Worm (Caenorhabditis elegans) whole organism, late embryonic: ENCODE results near the gene C17H12.10.

Experiments used
- C08G9.2 ChIP-seq: sonication (generic microtip); optimal IDR thresholded peaks from 2 replicates; lab custom pipeline; 2016; ENCODE audit warnings: mild to moderate bottlenecking, missing genetic modification characterization, moderate library complexity, missing compliant biosample characterization
- K02D7.2 ChIP-seq: sonication (generic microtip); optimal IDR thresholded peaks from 2 replicates; lab custom pipeline; 2017; ENCODE audit warnings: mild to moderate bottlenecking, missing genetic modification characterization, missing compliant biosample characterization
- K09A11.1 ChIP-seq: sonication (generic microtip); optimal IDR thresholded peaks from 2 replicates; lab custom pipeline; 2017; ENCODE audit warnings: antibody characterized with exemption, mild to moderate bottlenecking, missing genetic modification characterization, missing compliant biosample characterization; ENCODE audit not compliant: insufficient read depth
- T23F11.4 ChIP-seq: fragments of 200-800 bp; sonication (Bioruptor generic); optimal IDR thresholded peaks from 2 replicates; lab custom pipeline; 2018; ENCODE audit warnings: mild to moderate bottlenecking, missing genetic modification characterization, missing compliant biosample characterization
- ahr-1 ChIP-seq: sonication (generic microtip); optimal IDR thresholded peaks from 2 replicates; lab custom pipeline; 2016; ENCODE audit warnings: missing genetic modification characterization, missing compliant biosample characterization
- ceh-14 ChIP-seq: sonication (generic microtip); optimal IDR thresholded peaks from 2 replicates; lab custom pipeline; 2016; ENCODE audit warnings: missing genotype, missing genetic modification characterization, missing compliant biosample characterization
- ceh-18 ChIP-seq: sonication (generic microtip); optimal IDR thresholded peaks from 2 replicates; lab custom pipeline; 2016; ENCODE audit warnings: missing genetic modification characterization, missing compliant biosample characterization
- ceh-19 ChIP-seq: fragments of 200-800 bp; sonication (Bioruptor generic); optimal IDR thresholded peaks from 2 replicates; lab custom pipeline; 2018; ENCODE audit warnings: mild to moderate bottlenecking, missing genetic modification characterization, missing compliant biosample characterization
- ceh-22 ChIP-seq: sonication (generic microtip); optimal IDR thresholded peaks from 2 replicates; lab custom pipeline; 2017; ENCODE audit warnings: missing biosample characterization, missing genetic modification characterization
- ceh-30 ChIP-seq: fragments of 150-350 bp; optimal IDR thresholded peaks from 2 replicates; lab custom pipeline; 2014; ENCODE audit warnings: missing biosample characterization, missing genetic modification characterization
- ceh-31 ChIP-seq: sonication (generic microtip); optimal IDR thresholded peaks from 2 replicates; lab custom pipeline; 2016; ENCODE audit warnings: missing genetic modification characterization, missing compliant biosample characterization
- ceh-48 ChIP-seq: sonication (generic microtip); optimal IDR thresholded peaks from 2 replicates; lab custom pipeline; 2016; ENCODE audit warnings: missing genetic modification characterization, inconsistent platforms, missing compliant biosample characterization
- ceh-9 ChIP-seq: sonication (generic microtip); optimal IDR thresholded peaks from 2 replicates; lab custom pipeline; 2016; ENCODE audit warnings: mild to moderate bottlenecking, missing genetic modification characterization, inconsistent platforms, missing compliant biosample characterization
- che-1 ChIP-seq: sonication (generic microtip); optimal IDR thresholded peaks from 2 replicates; lab custom pipeline; 2016; ENCODE audit warnings: mild to moderate bottlenecking, missing genetic modification characterization, missing compliant biosample characterization
- dmd-4 ChIP-seq: sonication (generic microtip); optimal IDR thresholded peaks from 2 replicates; lab custom pipeline; 2016; ENCODE audit warnings: borderline replicate concordance, missing genetic modification characterization, missing compliant biosample characterization
- elt-2 ChIP-seq: sonication (generic microtip); optimal IDR thresholded peaks from 2 replicates; lab custom pipeline; 2016; ENCODE audit warnings: missing genetic modification reagents, missing genetic modification characterization, missing compliant biosample characterization
- elt-4 ChIP-seq: sonication (generic microtip); optimal IDR thresholded peaks from 2 replicates; lab custom pipeline; 2016; ENCODE audit warnings: missing genetic modification characterization, missing compliant biosample characterization
- fkh-6 ChIP-seq: sonication (generic microtip); optimal IDR thresholded peaks from 2 replicates; lab custom pipeline; 2016; ENCODE audit warnings: missing genetic modification characterization, missing compliant biosample characterization
- gmeb-2 ChIP-seq: sonication (generic microtip); optimal IDR thresholded peaks from 2 replicates; lab custom pipeline; 2016; ENCODE audit warnings: missing genetic modification characterization, inconsistent platforms, missing compliant biosample characterization
- hlh-13 ChIP-seq: fragments of 200-800 bp; sonication (Bioruptor generic); optimal IDR thresholded peaks from 2 replicates; lab custom pipeline; 2018; ENCODE audit warnings: mild to moderate bottlenecking, missing genetic modification characterization, missing compliant biosample characterization
- hlh-30 ChIP-seq: sonication (generic microtip); optimal IDR thresholded peaks from 2 replicates; lab custom pipeline; 2017; ENCODE audit warnings: antibody characterized with exemption, missing genetic modification characterization, missing compliant biosample characterization; ENCODE audit not compliant: insufficient read depth
- hlh-8 ChIP-seq: sonication (generic microtip); optimal IDR thresholded peaks from 2 replicates; lab custom pipeline; 2016; ENCODE audit warnings: missing genotype, missing genetic modification characterization, missing compliant biosample characterization
- lim-6 ChIP-seq: sonication (generic microtip); optimal IDR thresholded peaks from 2 replicates; lab custom pipeline; 2016; ENCODE audit warnings: missing genetic modification characterization, missing compliant biosample characterization
- madf-2 ChIP-seq: sonication (generic microtip); optimal IDR thresholded peaks from 2 replicates; lab custom pipeline; 2017; ENCODE audit warnings: missing genetic modification characterization, missing compliant biosample characterization
- nfya-1 ChIP-seq: sonication (generic microtip); optimal IDR thresholded peaks from 2 replicates; lab custom pipeline; 2017; ENCODE audit warnings: missing genetic modification characterization, mild to moderate bottlenecking, missing compliant biosample characterization, antibody characterized with exemption, moderate library complexity
- nhr-11 ChIP-seq: fragments of 150-350 bp; optimal IDR thresholded peaks from 2 replicates; lab custom pipeline; 2014; ENCODE audit warnings: missing biosample characterization, missing genetic modification characterization
- npax-4 ChIP-seq: sonication (generic microtip); optimal IDR thresholded peaks from 2 replicates; lab custom pipeline; 2016; ENCODE audit warnings: missing genetic modification characterization, missing compliant biosample characterization
- pag-3 ChIP-seq: sonication (generic microtip); optimal IDR thresholded peaks from 2 replicates; lab custom pipeline; 2016; ENCODE audit warnings: missing compliant biosample characterization, missing genetic modification characterization, borderline replicate concordance
- pat-9 ChIP-seq: fragments of 200-800 bp; sonication (Bioruptor generic); optimal IDR thresholded peaks from 2 replicates; lab custom pipeline; 2018; ENCODE audit warnings: mild to moderate bottlenecking, missing genetic modification characterization, moderate library complexity, missing compliant biosample characterization
- pha-2 ChIP-seq: sonication (generic microtip); optimal IDR thresholded peaks from 2 replicates; lab custom pipeline; 2017; ENCODE audit warnings: mild to moderate bottlenecking, missing genetic modification characterization, missing compliant biosample characterization
- pha-4 ChIP-seq: fragments of 150-350 bp; optimal IDR thresholded peaks from 2 replicates; lab custom pipeline; 2018; ENCODE audit warnings: missing biosample characterization, missing genetic modification reagents, missing genetic modification characterization
- ref-2 ChIP-seq: sonication (generic microtip); optimal IDR thresholded peaks from 2 replicates; lab custom pipeline; 2016; ENCODE audit warnings: missing genetic modification characterization, missing compliant biosample characterization
- sdc-2 ChIP-seq: sonication (generic microtip); optimal IDR thresholded peaks from 2 replicates; lab custom pipeline; 2016; ENCODE audit warnings: missing genotype, missing genetic modification characterization, missing compliant biosample characterization
- tbx-2 ChIP-seq: sonication (generic microtip); optimal IDR thresholded peaks from 2 replicates; lab custom pipeline; 2016; ENCODE audit warnings: missing genetic modification characterization, missing compliant biosample characterization
- tbx-7 ChIP-seq: sonication (generic microtip); optimal IDR thresholded peaks from 2 replicates; lab custom pipeline; 2016; ENCODE audit warnings: missing genotype, missing genetic modification characterization, missing compliant biosample characterization
- ttx-3 ChIP-seq: sonication (generic microtip); optimal IDR thresholded peaks from 2 replicates; lab custom pipeline; 2016; ENCODE audit warnings: missing genetic modification reagents, missing genetic modification characterization, missing compliant biosample characterization
- unc-3 ChIP-seq, 2 experiments: fragments of 200-800 bp in 1 of 2; sonication (Bioruptor generic) in 1 of 2; sonication (generic microtip) in 1 of 2; conservative IDR thresholded peaks in 1 of 2; optimal IDR thresholded peaks in 1 of 2; 2 replicates each; pipeline versions ENCODE4 v1.3.6 to Lab custom; 2016 to 2022; ENCODE audit warnings: missing compliant biosample characterization in 2 of 2, missing genetic modification characterization in 2 of 2, missing genetic modification reagents in 1 of 2

The C17H12.10 gene

ce11 chrIV:6817554-6817953 is 11.0 kb downstream of the C17H12.10 start, which contains the start of gene C17H12.5:
Gene C17H12.5 (minus strand): TSS chrIV:6817654.
- TF ChIP-seq ceh-30 (tag; lab: Kevin White, UChicago) (no peak), pat-9 (no peak), ceh-31 (no peak), hlh-8 (no peak), ceh-9 (tag; lab: Kevin White, UChicago) (no peak), lim-6 (no peak), ceh-14 (tag; lab: Kevin White, UChicago) (no peak), dmd-4 (tag; lab: Kevin White, UChicago) (no peak), T23F11.4 (no peak), npax-4 (tag; lab: Kevin White, UChicago) (no peak), fkh-6 (tag; lab: Kevin White, UChicago) (no peak)
- TF ChIP-seq, all 69 proteins: peak for 0

- peak; percentile 76 for TF ChIP-seq elt-2 (tag; lab: Kevin White, UChicago)
- TF ChIP-seq tbx-7 = no peak
- TF ChIP-seq pha-2 (tag; lab: Kevin White, UChicago) = no peak
- no peak for TF ChIP-seq sdc-2 (tag; lab: Kevin White, UChicago)
- TF ChIP-seq, all 69 proteins: peak for 1
These were observed 11.8 kb downstream of the C17H12.10 start, which contains the start of gene C17H12.8 for ce11 chrIV:6818369-6818768. Gene C17H12.8 (plus strand): TSS chrIV:6818703.

ce11 chrIV:6821709-6822108 is 15.1 kb downstream of the C17H12.10 start:
- TF ChIP-seq madf-2 (tag; lab: Kevin White, UChicago) (no peak), pha-2 (tag; lab: Kevin White, UChicago) (no peak), pat-9 (no peak), ceh-19 (no peak), C08G9.2 (no peak), ceh-18 (tag; lab: Kevin White, UChicago) (no peak), K09A11.1 (tag; lab: Kevin White, UChicago) (no peak), che-1 (tag; lab: Kevin White, UChicago) (no peak), dmd-4 (tag; lab: Kevin White, UChicago) (no peak), pag-3 (tag; lab: Kevin White, UChicago) (no peak), nhr-11 (tag; lab: Kevin White, UChicago) (no peak), elt-2 (tag; lab: Kevin White, UChicago) (no peak), lim-6 (no peak), tbx-7 (no peak), ttx-3 (no peak), ceh-22 (tag; lab: Kevin White, UChicago) (no peak), K02D7.2 (tag; lab: Kevin White, UChicago) (no peak), ahr-1 (tag; lab: Kevin White, UChicago) (no peak), hlh-30 (tag; lab: Kevin White, UChicago) (no peak), pha-4 (no peak)

- TF ChIP-seq nhr-11 (tag; lab: Kevin White, UChicago) = no peak
- TF ChIP-seq che-1 (tag; lab: Kevin White, UChicago) = no peak
- TF ChIP-seq nfya-1 = no peak
- TF ChIP-seq gmeb-2 (tag; lab: Kevin White, UChicago) = no peak
- no peak for TF ChIP-seq pha-2 (tag; lab: Kevin White, UChicago)
- no peak for TF ChIP-seq ceh-48 (tag; lab: Kevin White, UChicago)
These were observed 15.8 kb downstream of the C17H12.10 start, which contains the start of gene C17H12.6 for ce11 chrIV:6822406-6822805. Gene C17H12.6 (minus strand): TSS chrIV:6822506.

- TF ChIP-seq che-1 (tag; lab: Kevin White, UChicago) = no peak
- TF ChIP-seq C08G9.2 = no peak
- TF ChIP-seq ttx-3 = no peak
- TF ChIP-seq fkh-6 (tag; lab: Kevin White, UChicago) = no peak
- TF ChIP-seq ceh-48 (tag; lab: Kevin White, UChicago) = no peak
- TF ChIP-seq tbx-2 (tag; lab: Kevin White, UChicago) = no peak
- no peak for TF ChIP-seq elt-4 (tag; lab: Kevin White, UChicago)
- no peak for TF ChIP-seq ref-2 (tag; lab: Kevin White, UChicago)
- TF ChIP-seq unc-3 (GFP tag; conservative IDR thresholded peaks at IDR 0.05; lab: Robert Waterston, UW) = no peak
- TF ChIP-seq unc-3 (tag; optimal IDR thresholded peaks at IDR 0.05; lab: Kevin White, UChicago) = no peak
- TF ChIP-seq hlh-13 (GFP tag; lab: Kevin White, UChicago) = no peak
- no peak for TF ChIP-seq K09A11.1 (tag; lab: Kevin White, UChicago)
- no peak for TF ChIP-seq dmd-4 (tag; lab: Kevin White, UChicago)
These were observed 18.0 kb downstream of the C17H12.10 start, which contains the start of gene H20E11.3 for ce11 chrIV:6824622-6825021. Gene H20E11.3 (plus strand): TSS chrIV:6824816.
